Worm (Caenorhabditis elegans): ENCODE results near the gene srd-64.

Gene srd-64

ce11 chrIII:1718800-1719199 is 23.9 kb upstream of the srd-64 start:
- no peak for TF ChIP-seq nhr-85 (tag)
- no peak for TF ChIP-seq zag-1 (tag; optimal IDR thresholded peaks at IDR 0.05)
- no peak for TF ChIP-seq lin-39 (tag; optimal IDR thresholded peaks at IDR 0.05)
- no peak for TF ChIP-seq F16B12.6 (tag; optimal IDR thresholded peaks at IDR 0.05)
- no peak for TF ChIP-seq sox-4 (tag; optimal IDR thresholded peaks at IDR 0.05)
- no peak for TF ChIP-seq efl-3 (GFP tag; optimal IDR thresholded peaks at IDR 0.05)
- no peak for TF ChIP-seq mdl-1 (tag; optimal IDR thresholded peaks at IDR 0.05)
- no peak for TF ChIP-seq xbp-1 (tag; optimal IDR thresholded peaks at IDR 0.05)

ce11 chrIII:1717772-1718171 is 22.9 kb upstream of the srd-64 start:
- TF ChIP-seq lin-15B (tag; optimal IDR thresholded peaks at IDR 0.05), result no peak
- no peak for TF ChIP-seq elt-3 (tag; optimal IDR thresholded peaks at IDR 0.05)
- no peak for TF ChIP-seq F16B12.6 (tag; optimal IDR thresholded peaks at IDR 0.05)
- TF ChIP-seq lin-39 (tag; optimal IDR thresholded peaks at IDR 0.05), result no peak
- no peak for TF ChIP-seq ces-1 (GFP tag; optimal IDR thresholded peaks at IDR 0.05)
- no peak for TF ChIP-seq hpl-2 (GFP tag; optimal IDR thresholded peaks at IDR 0.05)

ce11 chrIII:1713991-1714611 is 19.2 kb upstream of the srd-64 start:
- TF ChIP-seq alr-1 (tag; optimal IDR thresholded peaks at IDR 0.05; ENCODE audit: borderline replicate concordance), result no peak
- TF ChIP-seq nhr-47 (tag; optimal IDR thresholded peaks at IDR 0.05), result no peak
- TF ChIP-seq ceh-90 (tag; optimal IDR thresholded peaks at IDR 0.05), result no peak
- no peak for TF ChIP-seq isw-1 (GFP tag; IDR thresholded peaks at IDR 0.05)
- TF ChIP-seq ztf-11 (tag; optimal IDR thresholded peaks at IDR 0.05), result no peak
- TF ChIP-seq C34B4.2 (tag; optimal IDR thresholded peaks at IDR 0.05), result no peak
- TF ChIP-seq egl-27 (tag; optimal IDR thresholded peaks at IDR 0.05), result no peak
- no peak for TF ChIP-seq aly-2 (tag; optimal IDR thresholded peaks at IDR 0.05)
- no peak for TF ChIP-seq aha-1 (tag; optimal IDR thresholded peaks at IDR 0.05)
- no peak for TF ChIP-seq zip-4 (GFP tag; optimal IDR thresholded peaks at IDR 0.05)
- TF ChIP-seq hlh-17 (GFP tag; optimal IDR thresholded peaks at IDR 0.05; ENCODE audit: borderline replicate concordance), result no peak
- TF ChIP-seq lir-3 (tag; optimal IDR thresholded peaks at IDR 0.05; ENCODE audit: poor library complexity), result no peak
- TF ChIP-seq swsn-7 (tag; optimal IDR thresholded peaks at IDR 0.05), result no peak
- TF ChIP-seq mef-2 (tag; optimal IDR thresholded peaks at IDR 0.05), result no peak
- no peak for TF ChIP-seq mep-1 (tag; optimal IDR thresholded peaks at IDR 0.05)
- TF ChIP-seq egl-13 (tag; optimal IDR thresholded peaks at IDR 0.05), result no peak

DNA sequence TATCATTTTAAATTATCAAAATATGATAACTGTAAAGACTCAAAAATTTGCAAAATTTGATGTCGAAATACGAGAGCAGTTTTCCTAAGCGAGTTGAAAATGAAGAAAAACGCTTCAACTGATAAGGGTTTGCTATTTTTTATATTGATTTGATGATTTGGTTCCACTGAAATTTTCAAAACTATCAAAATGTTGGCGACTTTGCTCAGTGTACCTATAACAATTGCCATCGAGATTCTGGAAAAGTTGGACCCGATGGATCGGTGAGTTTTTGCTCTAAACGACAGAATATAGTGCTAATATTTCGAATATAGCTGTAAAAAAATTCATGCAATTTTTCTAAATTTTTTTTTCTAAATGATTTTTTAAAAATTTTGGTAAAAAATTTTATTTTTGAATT is 10.9 kb upstream of the srd-64 start, which contains the start of the genes fbxa-13 and Y22D7AR.2:
TSS of gene fbxa-13 (minus strand) at position 101 of the 400 bp plus-strand sequence.
TSS of gene Y22D7AR.2 (plus strand) at position 148 of the 400 bp plus-strand sequence.
- TF ChIP-seq elt-2 (tag; optimal IDR thresholded peaks at IDR 0.05) (no peak), mef-2 (tag; optimal IDR thresholded peaks at IDR 0.05) (no peak), ets-5 (GFP tag; IDR thresholded peaks at IDR 0.05) (no peak), fkh-10 (GFP tag; optimal IDR thresholded peaks at IDR 0.05) (no peak)

DNA sequence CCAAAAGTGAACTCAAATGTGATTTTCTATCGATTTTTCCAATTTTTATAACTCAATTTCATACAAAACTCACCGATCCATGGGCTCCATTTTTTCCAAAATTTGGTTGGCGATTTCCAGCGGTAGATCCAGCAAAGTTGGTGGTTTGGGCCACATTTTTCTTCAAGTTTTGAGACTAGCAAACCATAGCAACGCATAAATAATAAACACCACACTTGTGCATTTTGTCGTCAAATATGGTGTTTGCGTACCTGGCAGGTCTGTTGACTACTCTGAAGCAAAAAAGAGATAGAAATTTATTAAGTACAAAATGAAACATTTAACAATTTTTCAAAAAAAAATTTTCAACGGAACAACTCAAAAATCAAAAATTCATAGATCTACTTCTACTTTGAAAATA is 10.4 kb upstream of the srd-64 start:
- TF ChIP-seq pag-3 (tag; optimal IDR thresholded peaks at IDR 0.05; ENCODE audit: borderline replicate concordance, insufficient read depth), result no peak
- TF ChIP-seq rnt-1 (tag; optimal IDR thresholded peaks at IDR 0.05), result peak; percentile 16
- TF ChIP-seq mep-1 (tag; optimal IDR thresholded peaks at IDR 0.05), result peak; percentile 35
- TF ChIP-seq efl-1 (optimal IDR thresholded peaks at IDR 0.05), result peak; percentile 29 to 44
- TF ChIP-seq efl-1 (GFP tag; optimal IDR thresholded peaks at IDR 0.05 in 1 of 2), result peak; percentile 44 to 74
- TF ChIP-seq C16A3.4 (tag; optimal IDR thresholded peaks at IDR 0.05), result peak; percentile 12
- TF ChIP-seq ceh-8 (GFP tag; optimal IDR thresholded peaks at IDR 0.05), result no peak
- peak in 1 of 2 experiments; percentile 40 for TF ChIP-seq lin-35 (GFP tag; optimal IDR thresholded peaks at IDR 0.05)
- peak in 1 of 3 experiments; percentile 11 for TF ChIP-seq ceh-82 (tag; optimal IDR thresholded peaks at IDR 0.05)
- TF ChIP-seq nhr-85 (tag), result no peak
- no peak for TF ChIP-seq hlh-17 (GFP tag; optimal IDR thresholded peaks at IDR 0.05; ENCODE audit: borderline replicate concordance)
- TF ChIP-seq swsn-7 (tag; optimal IDR thresholded peaks at IDR 0.05), result peak; percentile 29
- no peak for TF ChIP-seq skn-1 (tag; optimal IDR thresholded peaks at IDR 0.05)
- TF ChIP-seq dpl-1 (GFP tag; optimal IDR thresholded peaks at IDR 0.05), result peak in 2 of 3 experiments; percentile 34 to 45
- peak; percentile 84 for TF ChIP-seq F16B12.6 (tag; optimal IDR thresholded peaks at IDR 0.05)

Data from whole organism, L1 larva.